Worm (Caenorhabditis elegans): ENCODE measurements around the gene srh-299.

- TF ChIP-seq flt-1 (GFP tag; IDR thresholded peaks at IDR 0.05) (no peak), T22C8.4 (GFP tag; IDR thresholded peaks at IDR 0.05) (no peak)
Observed at ce11 chrV:15892696-15893095, 29.6 kb downstream of the srh-299 start, which contains the start of gene T06C12.11.
